Fruit fly (Drosophila melanogaster): ENCODE measurements around the gene Ugalt.

DNA sequence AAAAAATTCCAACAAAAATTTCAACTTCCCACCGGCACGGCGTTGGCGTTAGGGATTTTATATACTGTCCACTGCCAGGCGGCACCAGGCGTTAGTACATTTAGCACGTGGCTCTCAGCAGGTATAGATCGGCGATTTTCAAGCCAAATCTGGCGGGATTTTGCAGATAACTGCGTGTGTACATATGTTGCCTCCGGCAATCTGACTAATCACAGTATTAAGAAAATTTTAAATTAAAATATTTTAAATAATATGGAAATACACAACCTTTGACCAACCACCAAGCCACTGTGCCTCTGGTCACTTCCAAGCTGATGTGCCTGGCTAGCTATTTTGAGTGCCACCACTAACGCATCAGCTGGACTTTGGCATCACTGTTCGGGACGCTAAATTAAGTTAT lies 28.5 kb upstream of the Ugalt start, which contains the start of the genes ttm50 and CG2712:
- TF ChIP-seq psq (optimal IDR thresholded peaks at IDR 0.05) (no peak), pan (optimal IDR thresholded peaks at IDR 0.05) (no peak), Dll (optimal IDR thresholded peaks at IDR 0.05) (no peak)
